Worm (Caenorhabditis elegans) whole organism, young adult: ENCODE measurements around the gene Y60A3A.19.

ENCODE experiments used
- F39B2.1 ChIP-seq: fragments of 200-800 bp; sonication (Bioruptor generic); IDR thresholded peaks from 2 replicates; pipeline ENCODE4 v1.3.6; 2022; ENCODE audit warnings: missing genetic modification reagents, missing genetic modification characterization, missing compliant biosample characterization
- T26A5.8 ChIP-seq: sonication (generic microtip); optimal IDR thresholded peaks from 2 replicates; lab custom pipeline; 2016; ENCODE audit warnings: missing genetic modification characterization, missing compliant biosample characterization
- Y53F4B.3 ChIP-seq: fragments of 200-800 bp; sonication (Bioruptor generic); IDR thresholded peaks from 2 replicates; pipeline ENCODE4 v1.3.6; 2022; ENCODE audit warnings: missing genetic modification reagents, missing genetic modification characterization, missing compliant biosample characterization
- Y56A3A.18 ChIP-seq: fragments of 200-800 bp; sonication (Bioruptor generic); IDR thresholded peaks from 2 replicates; pipeline ENCODE4 v1.3.6; 2022; ENCODE audit warnings: missing genetic modification reagents, missing genetic modification characterization, missing compliant biosample characterization
- Y67H2A.10 ChIP-seq: fragments of 200-800 bp; sonication (Bioruptor generic); conservative IDR thresholded peaks from 2 replicates; pipeline ENCODE4 v1.3.6; 2022; ENCODE audit warnings: missing genetic modification reagents, missing genetic modification characterization, missing compliant biosample characterization
- Y79H2A.3 ChIP-seq: fragments of 200-800 bp; sonication (Bioruptor generic); conservative IDR thresholded peaks from 2 replicates; pipeline ENCODE4 v1.3.6; 2022; ENCODE audit warnings: missing genetic modification reagents, missing genetic modification characterization, missing compliant biosample characterization
- ama-1 ChIP-seq, 3 experiments: fragments of 150-350 bp in 1 of 3; sonication (generic microtip) in 2 of 3; optimal IDR thresholded peaks; 2 replicates each; lab custom pipeline; 2014 to 2018; ENCODE audit warnings: missing biosample characterization in 2 of 3, missing genetic modification characterization in 2 of 3, missing genetic modification reagents in 2 of 3
- aptf-3 ChIP-seq: fragments of 200-800 bp; sonication (Bioruptor generic); IDR thresholded peaks from 2 replicates; pipeline ENCODE4 v1.3.6; 2022; ENCODE audit warnings: missing genetic modification characterization, missing compliant biosample characterization
- attf-5 ChIP-seq: fragments of 200-800 bp; sonication (Bioruptor generic); optimal IDR thresholded peaks from 2 replicates; lab custom pipeline; 2018; ENCODE audit warnings: mild to moderate bottlenecking, missing genetic modification characterization, missing compliant biosample characterization
- bed-1 ChIP-seq: fragments of 200-800 bp; sonication (Bioruptor generic); IDR thresholded peaks from 2 replicates; pipeline ENCODE4 v1.3.6; 2022; ENCODE audit warnings: missing genetic modification reagents, missing genetic modification characterization, missing compliant biosample characterization
- cebp-1 ChIP-seq, 2 experiments: fragments of 200-800 bp in 1 of 2; sonication (Bioruptor generic) in 1 of 2; sonication (generic microtip) in 1 of 2; IDR thresholded peaks in 1 of 2; optimal IDR thresholded peaks in 1 of 2; 2 replicates each; pipeline versions ENCODE4 v1.3.6 to Lab custom; 2017 to 2022; ENCODE audit warnings: missing compliant biosample characterization in 2 of 2, missing genetic modification characterization in 2 of 2, mild to moderate bottlenecking in 1 of 2, missing genetic modification reagents in 1 of 2, moderate library complexity in 1 of 2
- ceh-40 ChIP-seq: fragments of 200-800 bp; sonication (Bioruptor generic); IDR thresholded peaks from 2 replicates; pipeline ENCODE4 v1.3.6; 2022; ENCODE audit warnings: missing genetic modification characterization, missing compliant biosample characterization
- ceh-58 ChIP-seq: fragments of 200-800 bp; sonication (Bioruptor generic); IDR thresholded peaks from 2 replicates; pipeline ENCODE4 v1.3.6; 2022; ENCODE audit warnings: missing genetic modification characterization, missing compliant biosample characterization
- ceh-79 ChIP-seq: sonication (generic microtip); optimal IDR thresholded peaks from 2 replicates; lab custom pipeline; 2017; ENCODE audit warnings: mild to moderate bottlenecking, missing genetic modification characterization, missing compliant biosample characterization
- chd-7 ChIP-seq: sonication (generic microtip); optimal IDR thresholded peaks from 2 replicates; lab custom pipeline; 2016; ENCODE audit warnings: mild to moderate bottlenecking, missing genetic modification characterization, moderate library complexity, missing compliant biosample characterization
- dox-1 ChIP-seq: fragments of 200-800 bp; sonication (Bioruptor generic); IDR thresholded peaks from 2 replicates; pipeline ENCODE4 v1.3.6; 2022; ENCODE audit warnings: missing genetic modification reagents, missing genetic modification characterization, missing compliant biosample characterization
- efl-1 ChIP-seq: fragments of 150-350 bp; optimal IDR thresholded peaks from 2 replicates; lab custom pipeline; 2014; ENCODE audit warnings: missing biosample characterization, missing genetic modification reagents, missing genetic modification characterization
- egl-44 ChIP-seq: fragments of 200-800 bp; sonication (Bioruptor generic); IDR thresholded peaks from 2 replicates; pipeline ENCODE4 v1.3.6; 2022; ENCODE audit warnings: missing genetic modification reagents, missing genetic modification characterization, missing compliant biosample characterization
- hlh-12 ChIP-seq: sonication (generic microtip); optimal IDR thresholded peaks from 2 replicates; lab custom pipeline; 2016; ENCODE audit warnings: missing genetic modification characterization, missing compliant biosample characterization
- hlh-26 ChIP-seq: fragments of 200-800 bp; sonication (Bioruptor generic); conservative IDR thresholded peaks from 2 replicates; pipeline ENCODE4 v1.3.6; 2022; ENCODE audit warnings: missing genetic modification reagents, missing genetic modification characterization, missing compliant biosample characterization
- hmg-20 ChIP-seq: fragments of 200-800 bp; sonication (Bioruptor generic); IDR thresholded peaks from 2 replicates; pipeline ENCODE4 v1.3.6; 2022; ENCODE audit warnings: missing genetic modification reagents, missing genetic modification characterization, missing compliant biosample characterization
- hrde-1 ChIP-seq: sonication (generic microtip); optimal IDR thresholded peaks from 2 replicates; lab custom pipeline; 2016; ENCODE audit warnings: missing genetic modification characterization, mild to moderate bottlenecking, missing compliant biosample characterization, moderate library complexity, missing genotype, missing genetic modification reagents, borderline replicate concordance
- hsf-1 ChIP-seq: fragments of 200-800 bp; sonication (Bioruptor generic); IDR thresholded peaks from 2 replicates; pipeline ENCODE4 v1.3.6; 2022; ENCODE audit warnings: missing genetic modification reagents, missing genetic modification characterization, missing compliant biosample characterization
- let-607 ChIP-seq, 2 experiments: fragments of 200-800 bp in 1 of 2; sonication (Bioruptor generic) in 1 of 2; sonication (generic microtip) in 1 of 2; optimal IDR thresholded peaks; 2 replicates each; lab custom pipeline; 2016 to 2018; ENCODE audit warnings: mild to moderate bottlenecking in 2 of 2, missing compliant biosample characterization in 2 of 2, missing genetic modification characterization in 2 of 2, moderate library complexity in 2 of 2, missing genotype in 1 of 2
- lin-35 ChIP-seq, 3 experiments: fragments of 150-350 bp in 2 of 3; sonication (generic microtip) in 1 of 3; optimal IDR thresholded peaks; 2 replicates each; lab custom pipeline; 2014 to 2018; ENCODE audit warnings: missing biosample characterization in 3 of 3, missing genetic modification characterization in 3 of 3, missing genetic modification reagents in 3 of 3
- lin-40 ChIP-seq: sonication (generic microtip); optimal IDR thresholded peaks from 2 replicates; lab custom pipeline; 2016; ENCODE audit warnings: missing genetic modification characterization, mild to moderate bottlenecking, missing compliant biosample characterization, missing genotype, missing genetic modification reagents
- lsl-1 ChIP-seq: fragments of 200-800 bp; sonication (Bioruptor generic); optimal IDR thresholded peaks from 2 replicates; lab custom pipeline; 2018; ENCODE audit warnings: mild to moderate bottlenecking, missing genetic modification characterization, moderate library complexity, missing compliant biosample characterization
- lsy-27 ChIP-seq: sonication (generic microtip); optimal IDR thresholded peaks from 2 replicates; lab custom pipeline; 2017; ENCODE audit warnings: missing genetic modification characterization, mild to moderate bottlenecking, missing compliant biosample characterization, antibody characterized with exemption, missing genotype, borderline replicate concordance; ENCODE audit not compliant: insufficient read depth
- madf-3 ChIP-seq: fragments of 200-800 bp; sonication (Bioruptor generic); IDR thresholded peaks from 2 replicates; pipeline ENCODE4 v1.3.6; 2022; ENCODE audit warnings: missing genetic modification reagents, missing genetic modification characterization, missing compliant biosample characterization
- mcd-1 ChIP-seq: fragments of 200-800 bp; sonication (Bioruptor generic); IDR thresholded peaks from 2 replicates; pipeline ENCODE4 v1.3.6; 2022; ENCODE audit warnings: missing genetic modification reagents, missing genetic modification characterization, missing compliant biosample characterization
- nfya-1 ChIP-seq: sonication (generic microtip); optimal IDR thresholded peaks from 2 replicates; lab custom pipeline; 2017; ENCODE audit warnings: antibody characterized with exemption, missing compliant biosample characterization, missing genetic modification characterization, borderline replicate concordance; ENCODE audit not compliant: insufficient read depth
- nfyb-1 ChIP-seq: fragments of 200-800 bp; sonication (Bioruptor generic); IDR thresholded peaks from 2 replicates; pipeline ENCODE4 v1.3.6; 2022; ENCODE audit warnings: missing genetic modification reagents, missing genetic modification characterization, missing compliant biosample characterization
- nhr-27 ChIP-seq: fragments of 200-800 bp; sonication (Bioruptor generic); optimal IDR thresholded peaks from 2 replicates; lab custom pipeline; 2018; ENCODE audit warnings: mild to moderate bottlenecking, missing genetic modification characterization, moderate library complexity, missing compliant biosample characterization
- pbrm-1 ChIP-seq: fragments of 200-800 bp; sonication (Bioruptor generic); IDR thresholded peaks from 2 replicates; pipeline ENCODE4 v1.3.6; 2022; ENCODE audit warnings: missing genetic modification reagents, missing genetic modification characterization, missing compliant biosample characterization
- rec-8 ChIP-seq, 2 experiments: sonication (generic microtip); optimal IDR thresholded peaks; 2 replicates each; lab custom pipeline; 2016; ENCODE audit warnings: mild to moderate bottlenecking in 2 of 2, missing genetic modification characterization in 2 of 2, missing genetic modification reagents in 2 of 2, missing genotype in 2 of 2, missing biosample characterization in 1 of 2, missing compliant biosample characterization in 1 of 2, moderate library complexity in 1 of 2
- snpc-3.4 ChIP-seq: sonication (generic microtip); optimal IDR thresholded peaks from 2 replicates; lab custom pipeline; 2017; ENCODE audit warnings: missing genetic modification characterization, mild to moderate bottlenecking, missing compliant biosample characterization, antibody characterized with exemption, moderate library complexity, missing genotype, missing genetic modification reagents
- tbp1 ChIP-seq: fragments of 200-800 bp; sonication (Bioruptor generic); optimal IDR thresholded peaks from 2 replicates; lab custom pipeline; 2018; ENCODE audit warnings: mild to moderate bottlenecking, missing genetic modification characterization, missing compliant biosample characterization
- tlf-1 ChIP-seq: fragments of 200-800 bp; sonication (Bioruptor generic); optimal IDR thresholded peaks from 2 replicates; lab custom pipeline; 2018; ENCODE audit warnings: mild to moderate bottlenecking, missing genetic modification characterization, missing compliant biosample characterization
- unc-62 ChIP-seq: fragments of 150-350 bp; optimal IDR thresholded peaks from 2 replicates; lab custom pipeline; 2014; ENCODE audit warnings: missing biosample characterization, missing genetic modification reagents, missing genetic modification characterization
- xnd-1 ChIP-seq: sonication (generic microtip); optimal IDR thresholded peaks from 2 replicates; lab custom pipeline; 2016; ENCODE audit warnings: missing genotype, missing genetic modification reagents, missing genetic modification characterization, missing compliant biosample characterization
- zim-3 ChIP-seq: sonication (generic microtip); optimal IDR thresholded peaks from 2 replicates; lab custom pipeline; 2017; ENCODE audit warnings: mild to moderate bottlenecking, missing genetic modification characterization, moderate library complexity, missing compliant biosample characterization
- ztf-28 ChIP-seq: fragments of 200-800 bp; sonication (Bioruptor generic); IDR thresholded peaks from 2 replicates; pipeline ENCODE4 v1.3.6; 2022; ENCODE audit warnings: missing genetic modification reagents, missing genetic modification characterization, missing compliant biosample characterization

Gene Y60A3A.19

DNA sequence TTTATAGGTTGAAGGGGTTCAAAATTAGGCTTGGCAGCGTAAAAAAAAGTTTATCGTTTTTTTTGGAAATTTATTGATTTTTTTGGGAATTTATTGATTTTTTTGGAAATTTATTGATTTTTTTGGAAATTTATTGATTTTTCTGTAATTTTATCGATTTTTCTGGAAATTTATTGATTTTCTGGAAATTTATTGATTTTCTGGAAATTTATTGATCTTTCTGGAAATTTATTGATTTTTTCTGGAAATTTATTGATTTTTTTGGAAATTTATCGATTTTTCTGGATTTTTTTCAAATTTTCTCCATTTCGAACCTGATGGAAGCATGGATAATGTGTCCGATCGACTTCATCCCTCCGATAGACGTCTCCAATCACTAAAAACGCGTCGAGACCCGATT lies 11.6 kb upstream of the Y60A3A.19 start:
- TF ChIP-seq lin-35 (GFP tag; optimal IDR thresholded peaks at IDR 0.05; lab: Kevin White, UChicago) (no peak), xnd-1 (no peak), nhr-27 (tag; lab: Kevin White, UChicago) (no peak)

DNA sequence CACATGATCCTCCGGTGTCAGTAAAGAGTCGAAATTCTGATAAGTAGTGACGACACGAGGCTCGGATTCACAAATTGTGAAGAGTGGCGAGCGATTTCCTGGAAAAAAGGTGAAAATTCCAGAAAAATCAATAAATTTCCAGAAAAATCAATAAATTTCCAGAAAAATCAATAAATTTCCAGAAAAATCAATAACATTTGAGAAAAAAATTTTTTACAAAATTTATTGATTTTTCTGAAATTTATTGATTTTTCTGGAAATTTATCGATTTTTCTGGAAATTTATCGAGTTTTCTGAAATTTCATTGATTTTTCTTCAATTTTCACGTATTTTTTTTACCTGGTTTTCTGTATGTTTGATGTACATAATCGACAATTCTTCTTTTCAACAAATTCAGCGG lies 10.4 kb upstream of the Y60A3A.19 start:
- no peak for TF ChIP-seq mcd-1 (GFP tag; lab: Robert Waterston, UW)
- no peak for TF ChIP-seq hsf-1 (GFP tag; lab: Robert Waterston, UW)
- TF ChIP-seq cebp-1 (GFP tag; IDR thresholded peaks at IDR 0.05; lab: Robert Waterston, UW) = no peak
- no peak for TF ChIP-seq cebp-1 (tag; optimal IDR thresholded peaks at IDR 0.05; lab: Kevin White, UChicago)
- TF ChIP-seq Y56A3A.18 (GFP tag; lab: Robert Waterston, UW) = no peak
- no peak for TF ChIP-seq T26A5.8
- no peak for TF ChIP-seq ceh-79 (tag; lab: Kevin White, UChicago)
- no peak for TF ChIP-seq chd-7 (tag; lab: Kevin White, UChicago)
- TF ChIP-seq hlh-12 (tag; lab: Kevin White, UChicago) = no peak
- no peak for TF ChIP-seq tbp1
- no peak for TF ChIP-seq Y79H2A.3
- no peak for TF ChIP-seq nfya-1 (tag; lab: Kevin White, UChicago)
- TF ChIP-seq Y53F4B.3 (GFP tag; lab: Robert Waterston, UW) = no peak
- TF ChIP-seq tlf-1 (GFP tag; lab: Kevin White, UChicago) = no peak
- TF ChIP-seq bed-1 (GFP tag; lab: Robert Waterston, UW) = no peak
- TF ChIP-seq unc-62 = no peak
- no peak for TF ChIP-seq lin-40 (tag; lab: Kevin White, UChicago)
- TF ChIP-seq madf-3 = no peak
- TF ChIP-seq lsl-1 (GFP tag; lab: Kevin White, UChicago) = no peak

DNA sequence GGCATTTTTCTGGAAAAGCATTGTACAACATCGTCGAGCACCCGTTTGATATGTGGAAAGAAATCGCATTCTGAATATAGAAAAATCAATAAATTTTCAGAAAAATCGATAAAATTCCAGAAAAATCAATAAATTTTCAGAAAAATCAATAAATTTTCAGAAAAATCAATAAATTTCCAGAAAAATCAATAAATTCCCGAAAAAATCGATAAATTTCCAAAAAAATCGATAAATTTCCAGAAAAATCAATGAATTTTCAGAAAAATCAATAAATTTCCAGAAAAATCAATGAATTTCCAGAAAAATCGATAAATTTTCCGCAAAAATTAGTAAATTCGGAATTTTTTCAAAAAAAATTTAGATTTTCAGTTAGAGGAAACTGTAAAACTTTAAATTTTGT lies 9.0 kb upstream of the Y60A3A.19 start, which contains the start of gene fars-2:
fars-2 (minus strand) TSS at position 70 of the 400 bp plus-strand sequence.
- TF ChIP-seq ceh-40 (GFP tag; lab: Robert Waterston, UW) = no peak
- TF ChIP-seq madf-3 = no peak
- TF ChIP-seq ceh-58 (GFP tag; lab: Robert Waterston, UW) = no peak
- TF ChIP-seq lsy-27 (tag; lab: Kevin White, UChicago) = no peak
- no peak for TF ChIP-seq hlh-26 (GFP tag; lab: Robert Waterston, UW)
- TF ChIP-seq Y67H2A.10 (GFP tag; lab: Robert Waterston, UW) = no peak
- no peak for TF ChIP-seq efl-1 (GFP tag; lab: Kevin White, UChicago)

DNA sequence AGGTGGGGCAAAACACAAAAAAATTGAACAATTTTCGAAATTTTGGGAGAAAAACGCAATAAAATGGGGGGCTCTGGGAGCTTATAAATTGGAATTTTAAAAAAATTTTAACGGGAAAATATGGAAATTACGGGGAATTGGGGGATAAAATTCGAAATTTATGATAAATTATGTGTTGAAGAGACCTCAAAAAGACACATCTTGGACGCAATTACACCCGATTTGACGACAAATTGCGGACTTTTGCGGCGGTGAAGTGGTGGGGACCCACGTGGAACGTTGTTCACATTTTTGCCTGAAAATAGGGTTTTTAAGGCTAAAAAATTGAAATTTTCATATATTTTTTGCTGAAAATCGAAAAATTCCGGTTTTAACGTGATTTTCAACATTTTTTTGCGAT lies 7.5 kb upstream of the Y60A3A.19 start:
- TF ChIP-seq hmg-20 (GFP tag; lab: Robert Waterston, UW) = no peak
- no peak for TF ChIP-seq ama-1 (optimal IDR thresholded peaks at IDR 0.05; lab: Kevin White, UChicago)
- TF ChIP-seq ama-1 (GFP tag; optimal IDR thresholded peaks at IDR 0.05; lab: Kevin White, UChicago) = no peak
- TF ChIP-seq nfyb-1 = peak; percentile 25; the same call in 1 of the 2 replicates
- TF ChIP-seq hrde-1 (tag; lab: Kevin White, UChicago) = no peak
- no peak for TF ChIP-seq attf-5 (GFP tag; lab: Kevin White, UChicago)
- TF ChIP-seq pbrm-1 (GFP tag; lab: Robert Waterston, UW) = no peak
- no peak for TF ChIP-seq snpc-3.4 (tag; lab: Kevin White, UChicago)
- TF ChIP-seq zim-3 = no peak
- peak; percentile 33 to 41 for TF ChIP-seq let-607 (tag; optimal IDR thresholded peaks at IDR 0.05; lab: Kevin White, UChicago)
- TF ChIP-seq F39B2.1 (GFP tag; lab: Robert Waterston, UW) = no peak
- TF ChIP-seq rec-8 (tag; optimal IDR thresholded peaks at IDR 0.05; lab: Kevin White, UChicago) = no peak
- TF ChIP-seq ztf-28 (GFP tag; lab: Robert Waterston, UW) = no peak
- no peak for TF ChIP-seq egl-44 (GFP tag; lab: Robert Waterston, UW)
- no peak for TF ChIP-seq cebp-1 (GFP tag; IDR thresholded peaks at IDR 0.05; lab: Robert Waterston, UW)
- TF ChIP-seq cebp-1 (tag; optimal IDR thresholded peaks at IDR 0.05; lab: Kevin White, UChicago) = peak; percentile 15
- TF ChIP-seq lsy-27 (tag; lab: Kevin White, UChicago) = no peak
- TF ChIP-seq ceh-40 (GFP tag; lab: Robert Waterston, UW) = no peak
- TF ChIP-seq mcd-1 (GFP tag; lab: Robert Waterston, UW) = no peak
- no peak for TF ChIP-seq lin-40 (tag; lab: Kevin White, UChicago)
- no peak for TF ChIP-seq aptf-3 (GFP tag; lab: Robert Waterston, UW)
- no peak for TF ChIP-seq dox-1
